Fruit fly (Drosophila melanogaster) whole organism, embryonic: Measurements from ENCODE around the gene spn-B.

Experiments
- Atf3 ChIP-seq: fragments of 200-800 bp; sonication (Bioruptor generic); optimal IDR thresholded peaks from 3 replicates; lab custom pipeline; 2016; ENCODE audit warnings: missing biosample characterization, missing genetic modification characterization
- CG1024 ChIP-seq: fragments of 200-800 bp; sonication (Bioruptor generic); IDR thresholded peaks from 2 replicates; pipeline ENCODE4 v1.3.6; 2022; ENCODE audit warnings: missing biosample characterization, missing genetic modification characterization
- CG10366 ChIP-seq: fragments of 200-800 bp; sonication (Bioruptor generic); IDR thresholded peaks from 2 replicates; pipeline ENCODE4 v1.3.6; 2022; ENCODE audit warnings: missing biosample characterization, missing genetic modification characterization
- CG10543 ChIP-seq: fragments of 200-800 bp; sonication (Bioruptor generic); optimal IDR thresholded peaks from 3 replicates; lab custom pipeline; 2017; ENCODE audit warnings: missing biosample characterization, mild to moderate bottlenecking, missing genetic modification characterization, moderate library complexity
- CG11398 ChIP-seq: fragments of 200-800 bp; sonication (Bioruptor generic); optimal IDR thresholded peaks from 2 replicates; lab custom pipeline; 2016; ENCODE audit warnings: missing biosample characterization, missing genetic modification characterization
- CG11560 ChIP-seq: fragments of 200-800 bp; sonication (Bioruptor generic); IDR thresholded peaks from 3 replicates; pipeline ENCODE4 v1.3.6; 2022; ENCODE audit warnings: missing biosample characterization, missing genetic modification characterization
- CG15269 ChIP-seq: fragments of 200-800 bp; sonication (Bioruptor generic); optimal IDR thresholded peaks from 2 replicates; lab custom pipeline; 2018; ENCODE audit warnings: missing biosample characterization, mild to moderate bottlenecking, missing genetic modification characterization, moderate library complexity
- CG1602 ChIP-seq: fragments of 200-800 bp; sonication (Bioruptor generic); optimal IDR thresholded peaks from 3 replicates; lab custom pipeline; 2016; ENCODE audit warnings: missing biosample characterization, missing genetic modification characterization
- CG1647 ChIP-seq: fragments of 200-800 bp; sonication (Bioruptor generic); optimal IDR thresholded peaks from 3 replicates; lab custom pipeline; 2016; ENCODE audit warnings: missing biosample characterization, missing genetic modification characterization
- CG17612 ChIP-seq: fragments of 200-800 bp; sonication (Bioruptor generic); IDR thresholded peaks from 2 replicates; pipeline ENCODE4 v1.3.6; 2022; ENCODE audit warnings: missing biosample characterization, missing genetic modification characterization
- CG2199 ChIP-seq: fragments of 200-800 bp; sonication (Bioruptor generic); IDR thresholded peaks from 3 replicates; pipeline ENCODE4 v1.3.6; 2022; ENCODE audit warnings: missing biosample characterization, missing genetic modification characterization
- CG2889 ChIP-seq: fragments of 200-800 bp; sonication (Bioruptor generic); IDR thresholded peaks from 3 replicates; pipeline ENCODE4 v1.3.6; 2022; ENCODE audit warnings: missing biosample characterization, missing genetic modification characterization
- CG3065 ChIP-seq: fragments of 200-800 bp; sonication (Bioruptor generic); optimal IDR thresholded peaks from 2 replicates; lab custom pipeline; 2016; ENCODE audit warnings: missing biosample characterization, missing genetic modification characterization
- CG3838 ChIP-seq: fragments of 200-800 bp; sonication (Bioruptor generic); optimal IDR thresholded peaks from 3 replicates; lab custom pipeline; 2016; ENCODE audit warnings: missing biosample characterization, missing genetic modification characterization
- CG4360 ChIP-seq: fragments of 200-800 bp; sonication (Bioruptor generic); IDR thresholded peaks from 2 replicates; pipeline ENCODE4 v1.3.6; 2022; ENCODE audit warnings: missing biosample characterization, missing genetic modification characterization
- CG6791 ChIP-seq: fragments of 200-800 bp; sonication (Bioruptor generic); IDR thresholded peaks from 3 replicates; pipeline ENCODE4 v1.3.6; 2022; ENCODE audit warnings: missing biosample characterization, missing genetic modification characterization; ENCODE audit not compliant: partially characterized antibody
- CG7357 ChIP-seq: fragments of 200-800 bp; sonication (Bioruptor generic); IDR thresholded peaks from 3 replicates; pipeline ENCODE4 v1.3.6; 2022; ENCODE audit warnings: missing biosample characterization, missing genetic modification characterization
- CG7745 ChIP-seq: fragments of 200-800 bp; sonication (Bioruptor generic); optimal IDR thresholded peaks from 2 replicates; lab custom pipeline; 2018; ENCODE audit warnings: missing biosample characterization, mild to moderate bottlenecking, missing genetic modification characterization, moderate library complexity
- CG9932 ChIP-seq: fragments of 200-800 bp; sonication (Bioruptor generic); IDR thresholded peaks from 2 replicates; pipeline ENCODE4 v1.3.6; 2022; ENCODE audit warnings: missing biosample characterization, missing genetic modification characterization
- D19B ChIP-seq: fragments of 200-800 bp; sonication (Bioruptor generic); optimal IDR thresholded peaks from 2 replicates; lab custom pipeline; 2017; ENCODE audit warnings: missing biosample characterization, mild to moderate bottlenecking, missing genetic modification characterization
- Doc2 ChIP-seq: fragments of 200-800 bp; sonication (Bioruptor generic); IDR thresholded peaks from 2 replicates; pipeline ENCODE4 v1.3.6; 2022; ENCODE audit warnings: missing biosample characterization, missing genetic modification characterization
- HLH54F ChIP-seq: fragments of 200-800 bp; sonication (Bioruptor generic); optimal IDR thresholded peaks from 3 replicates; lab custom pipeline; 2016; ENCODE audit warnings: missing biosample characterization, missing genetic modification characterization
- Kr ChIP-seq: fragments of 200-800 bp; sonication (Bioruptor generic); optimal IDR thresholded peaks from 2 replicates; lab custom pipeline; 2017; ENCODE audit warnings: missing biosample characterization, mild to moderate bottlenecking, missing genetic modification characterization
- Lhr ChIP-seq: fragments of 200-800 bp; sonication (Bioruptor generic); optimal IDR thresholded peaks from 3 replicates; lab custom pipeline; 2017; ENCODE audit warnings: mild to moderate bottlenecking, missing biosample characterization, missing genetic modification reagents, missing genetic modification characterization
- Pdp1 ChIP-seq, 2 experiments: fragments of 200-800 bp; sonication (Bioruptor generic); optimal IDR thresholded peaks; 3 replicates each; lab custom pipeline; 2016; ENCODE audit warnings: missing biosample characterization in 2 of 2, missing genetic modification characterization in 2 of 2, mild to moderate bottlenecking in 1 of 2, moderate library complexity in 1 of 2
- Ptx1 ChIP-seq: fragments of 200-800 bp; sonication (Bioruptor generic); IDR thresholded peaks from 2 replicates; pipeline ENCODE4 v1.3.6; 2022; ENCODE audit warnings: missing biosample characterization, missing genetic modification characterization
- caup ChIP-seq: fragments of 200-800 bp; sonication (Bioruptor generic); optimal IDR thresholded peaks from 3 replicates; lab custom pipeline; 2017; ENCODE audit warnings: missing biosample characterization, mild to moderate bottlenecking, missing genetic modification characterization, moderate library complexity; ENCODE audit not compliant: severe bottlenecking
- crc ChIP-seq: fragments of 200-800 bp; sonication (Bioruptor generic); optimal IDR thresholded peaks from 2 replicates; lab custom pipeline; 2016; ENCODE audit warnings: missing biosample characterization, missing genetic modification characterization
- dmrt99B ChIP-seq: fragments of 200-800 bp; sonication (Bioruptor generic); optimal IDR thresholded peaks from 2 replicates; lab custom pipeline; 2018; ENCODE audit warnings: missing biosample characterization, mild to moderate bottlenecking, missing genetic modification characterization, moderate library complexity
- eyg ChIP-seq: fragments of 200-800 bp; sonication (Bioruptor generic); optimal IDR thresholded peaks from 3 replicates; lab custom pipeline; 2016; ENCODE audit warnings: missing biosample characterization, missing genetic modification characterization
- fd96Cb ChIP-seq: fragments of 200-800 bp; sonication (Bioruptor generic); optimal IDR thresholded peaks from 2 replicates; lab custom pipeline; 2018; ENCODE audit warnings: missing biosample characterization, mild to moderate bottlenecking, missing genetic modification characterization, moderate library complexity
- fru ChIP-seq: fragments of >200 bp; optimal IDR thresholded peaks from 2 replicates; lab custom pipeline; 2017
- ftz-f1 ChIP-seq: fragments of 200-800 bp; sonication (Bioruptor generic); optimal IDR thresholded peaks from 2 replicates; lab custom pipeline; 2016; ENCODE audit warnings: missing biosample characterization, missing genetic modification characterization
- gfzf ChIP-seq: fragments of 200-800 bp; sonication (Bioruptor generic); optimal IDR thresholded peaks from 2 replicates; lab custom pipeline; 2016; ENCODE audit warnings: missing biosample characterization, mild to moderate bottlenecking, missing genetic modification characterization, moderate library complexity
- grn ChIP-seq: fragments of 200-800 bp; sonication (Bioruptor generic); optimal IDR thresholded peaks from 3 replicates; lab custom pipeline; 2017; ENCODE audit warnings: missing biosample characterization, missing genetic modification characterization
- gsb-n ChIP-seq: fragments of 200-800 bp; sonication (Bioruptor generic); optimal IDR thresholded peaks from 3 replicates; lab custom pipeline; 2018; ENCODE audit warnings: missing biosample characterization, mild to moderate bottlenecking, missing genetic modification characterization
- hkb ChIP-seq, 2 experiments: fragments of 200-800 bp in 1 of 2; fragments of >200 bp in 1 of 2; sonication (Bioruptor generic) in 1 of 2; IDR thresholded peaks in 1 of 2; optimal IDR thresholded peaks in 1 of 2; 2 replicates each; pipeline versions ENCODE4 v1.3.6 to Lab custom; 2017 to 2022; ENCODE audit warnings: missing biosample characterization in 1 of 2, missing genetic modification characterization in 1 of 2
- jigr1 ChIP-seq: fragments of 200-800 bp; sonication (Bioruptor generic); IDR thresholded peaks from 3 replicates; pipeline ENCODE4 v1.3.6; 2022; ENCODE audit warnings: missing biosample characterization, missing genetic modification characterization
- nau ChIP-seq: fragments of 200-800 bp; sonication (Bioruptor generic); optimal IDR thresholded peaks from 3 replicates; lab custom pipeline; 2017; ENCODE audit warnings: missing biosample characterization, mild to moderate bottlenecking, missing genetic modification characterization, missing genetic modification reagents
- pita ChIP-seq: fragments of 200-800 bp; sonication (Bioruptor generic); optimal IDR thresholded peaks from 2 replicates; lab custom pipeline; 2017; ENCODE audit warnings: missing biosample characterization, mild to moderate bottlenecking, missing genetic modification characterization
- row ChIP-seq: fragments of 200-800 bp; sonication (Bioruptor generic); IDR thresholded peaks from 3 replicates; pipeline ENCODE4 v1.3.6; 2022; ENCODE audit warnings: missing biosample characterization, missing genetic modification characterization
- sens-2 ChIP-seq: fragments of 200-800 bp; sonication (Bioruptor generic); IDR thresholded peaks from 2 replicates; pipeline ENCODE4 v1.3.6; 2022; ENCODE audit warnings: missing biosample characterization, missing genetic modification characterization
- slou ChIP-seq: fragments of 200-800 bp; sonication (Bioruptor generic); optimal IDR thresholded peaks from 3 replicates; lab custom pipeline; 2016; ENCODE audit warnings: missing biosample characterization, missing genetic modification characterization
- tll ChIP-seq, 2 experiments: fragments of 200-800 bp in 1 of 2; fragments of >200 bp in 1 of 2; sonication (Bioruptor generic) in 1 of 2; optimal IDR thresholded peaks; 2 replicates each; lab custom pipeline; 2017 to 2019; ENCODE audit warnings: missing biosample characterization in 2 of 2, missing genetic modification characterization in 2 of 2, mild to moderate bottlenecking in 1 of 2, moderate library complexity in 1 of 2
- ttk ChIP-seq: fragments of 200-800 bp; sonication (Bioruptor generic); IDR thresholded peaks from 2 replicates; pipeline ENCODE4 v2.1.2; 2022; ENCODE audit warnings: missing biosample characterization, missing genetic modification characterization
- twi ChIP-seq: fragments of 200-800 bp; optimal IDR thresholded peaks from 2 replicates; lab custom pipeline; 2019; ENCODE audit warnings: missing biosample characterization, mild to moderate bottlenecking, missing genetic modification characterization, moderate library complexity
- yki ChIP-seq: fragments of >200 bp; optimal IDR thresholded peaks from 3 replicates; lab custom pipeline; 2018
- z ChIP-seq: fragments of 200-800 bp; sonication (Bioruptor generic); IDR thresholded peaks from 3 replicates; pipeline ENCODE4 v1.3.6; 2022; ENCODE audit warnings: missing biosample characterization, missing genetic modification characterization
- zfh1 ChIP-seq: fragments of 200-800 bp; sonication (Bioruptor generic); IDR thresholded peaks from 3 replicates; pipeline ENCODE4 v1.3.6; 2022; ENCODE audit warnings: missing biosample characterization, missing genetic modification characterization

The spn-B gene

dm6 chr3R:14326250-14327112, 1.4 kb upstream of the spn-B start, which contains the start of the genes Afti and ATPsynE (continued):
- TF ChIP-seq pita (GFP tag; lab: Kevin White, UChicago) (no peak), Pdp1 (GFP tag; optimal IDR thresholded peaks at IDR 0.05; lab: Kevin White, UChicago) (peak; percentile 60 to 76), Lhr (GFP tag; lab: Kevin White, UChicago) (peak; percentile 61), z (peak; percentile 39; the same call in 1 of the 3 replicates), fd96Cb (peak; percentile 63), gsb-n (tag; lab: Kevin White, UChicago) (no peak), CG1647 (GFP tag; lab: Kevin White, UChicago) (peak; percentile 58), yki (no peak), caup (GFP tag; lab: Kevin White, UChicago) (peak; percentile 64), CG11560 (tag; lab: Robert Waterston, UW) (peak; percentile 54; the same call in 1 of the 3 replicates), slou (GFP tag; lab: Kevin White, UChicago) (peak; percentile 34), Atf3 (GFP tag; lab: Kevin White, UChicago) (peak; percentile 28), CG17612 (GFP tag; lab: Robert Waterston, UW) (no peak), Kr (no peak), Doc2 (GFP tag; lab: Robert Waterston, UW) (no peak), CG7745 (no peak), CG6791 (peak; percentile 68), grn (GFP tag; lab: Kevin White, UChicago) (no peak), CG11398 (no peak), CG7357 (GFP tag; lab: Robert Waterston, UW) (peak; percentile 83), hkb (optimal IDR thresholded peaks at IDR 0.05; lab: Kevin White, UChicago) (no peak), hkb (GFP tag; IDR thresholded peaks at IDR 0.05; lab: Robert Waterston, UW) (peak; percentile 72), eyg (GFP tag; lab: Kevin White, UChicago) (no peak), ttk (GFP tag; lab: Robert Waterston, UW) (peak; percentile 72), CG15269 (tag; lab: Kevin White, UChicago) (no peak), CG10366 (peak; percentile 59), CG4360 (peak; percentile 77), crc (GFP tag; lab: Kevin White, UChicago) (peak; percentile 6), sens-2 (GFP tag; lab: Robert Waterston, UW) (no peak), tll (GFP tag; optimal IDR thresholded peaks at IDR 0.05; lab: Kevin White, UChicago) (no peak), jigr1 (GFP tag; lab: Robert Waterston, UW) (no peak), row (peak; percentile 76), twi (tag; lab: Kevin White, UChicago) (peak; percentile 45), CG3065 (GFP tag; lab: Kevin White, UChicago) (peak; percentile 37), gfzf (GFP tag; lab: Kevin White, UChicago) (peak; percentile 53), CG10543 (peak; percentile 85), dmrt99B (tag; lab: Kevin White, UChicago) (no peak), zfh1 (GFP tag; lab: Robert Waterston, UW) (peak; percentile 65; the same call in 2 of the 3 replicates), fru (no peak), CG1602 (peak; percentile 58), CG2199 (GFP tag; lab: Robert Waterston, UW) (no peak), nau (no peak), HLH54F (GFP tag; lab: Kevin White, UChicago) (peak; percentile 72), CG2889 (GFP tag; lab: Robert Waterston, UW) (peak; percentile 64), ftz-f1 (GFP tag; lab: Kevin White, UChicago) (peak; percentile 97), CG3838 (GFP tag; lab: Kevin White, UChicago) (no peak), CG1024 (GFP tag; lab: Robert Waterston, UW) (peak; percentile 47; the same call in 1 of the 2 replicates), CG9932 (GFP tag; lab: Robert Waterston, UW) (peak; percentile 89), Ptx1 (GFP tag; lab: Robert Waterston, UW) (peak; percentile 72), D19B (peak; percentile 48)
